Worm (Caenorhabditis elegans): ENCODE results near the gene srh-223.

DNA sequence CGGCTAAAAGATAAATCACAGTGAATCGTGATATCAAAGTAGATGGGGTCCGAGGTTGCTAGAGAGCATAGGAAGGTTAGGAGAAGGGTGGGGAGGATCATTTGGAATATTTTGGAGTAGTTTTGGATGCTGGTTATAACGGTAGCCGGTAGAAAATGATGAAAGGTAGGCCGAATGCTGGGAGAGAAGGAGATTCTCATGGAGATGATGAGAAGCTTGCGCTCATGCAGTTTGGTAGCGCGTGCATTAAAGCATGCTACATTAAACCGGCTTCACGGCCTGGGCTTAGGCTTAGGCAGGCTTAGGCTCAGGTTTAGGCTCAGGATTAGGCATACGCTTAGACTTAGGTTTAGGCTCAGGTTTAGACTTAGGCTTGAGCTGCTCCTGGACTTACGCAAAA is 12.6 kb downstream of the srh-223 start, which contains the start of gene F47C12.13:
- TF ChIP-seq B0019.2 (GFP tag; conservative IDR thresholded peaks at IDR 0.05) (no peak), K12H6.12 (tag; optimal IDR thresholded peaks at IDR 0.05) (no peak), ztf-3 (GFP tag; optimal IDR thresholded peaks at IDR 0.05) (no peak), F52B5.7 (tag; optimal IDR thresholded peaks at IDR 0.05) (no peak), K11D2.4 (GFP tag; IDR thresholded peaks at IDR 0.05) (no peak), nhr-90 (tag; optimal IDR thresholded peaks at IDR 0.05) (no peak), lin-40 (tag; optimal IDR thresholded peaks at IDR 0.05) (no peak), nfyb-1 (GFP tag; IDR thresholded peaks at IDR 0.05) (no peak), lsl-1 (GFP tag; optimal IDR thresholded peaks at IDR 0.05) (no peak), pha-4 (tag; optimal IDR thresholded peaks at IDR 0.05) (no peak)
